Worm (Caenorhabditis elegans) whole organism, mixed stage, embryonic: ENCODE data around the gene C50E3.11.

Source experiments
- M03D4.4 ChIP-seq: sonication (generic microtip); optimal IDR thresholded peaks from 2 replicates; lab custom pipeline; 2017; ENCODE audit warnings: mild to moderate bottlenecking, missing genetic modification characterization, missing compliant biosample characterization
- bed-3 ChIP-seq: fragments of 200-800 bp; sonication (Bioruptor generic); optimal IDR thresholded peaks from 3 replicates; lab custom pipeline; 2018; ENCODE audit warnings: mild to moderate bottlenecking, missing genetic modification characterization, moderate library complexity, missing compliant biosample characterization
- ceh-39 ChIP-seq: fragments of 150-350 bp; optimal IDR thresholded peaks from 2 replicates; lab custom pipeline; 2014; ENCODE audit warnings: missing biosample characterization, missing genetic modification characterization
- ceh-43 ChIP-seq: fragments of 200-800 bp; sonication (Bioruptor generic); optimal IDR thresholded peaks from 2 replicates; lab custom pipeline; 2018; ENCODE audit warnings: mild to moderate bottlenecking, missing genetic modification characterization, moderate library complexity, missing compliant biosample characterization
- ceh-83 ChIP-seq: fragments of 200-800 bp; sonication (Bioruptor generic); optimal IDR thresholded peaks from 2 replicates; lab custom pipeline; 2018; ENCODE audit warnings: mild to moderate bottlenecking, missing genetic modification characterization, missing compliant biosample characterization
- ces-1 ChIP-seq: fragments of 150-350 bp; optimal IDR thresholded peaks from 2 replicates; lab custom pipeline; 2014; ENCODE audit warnings: missing biosample characterization, missing genetic modification reagents, missing genetic modification characterization
- cnd-1 ChIP-seq: fragments of 200-800 bp; sonication (Bioruptor generic); optimal IDR thresholded peaks from 2 replicates; lab custom pipeline; 2018; ENCODE audit warnings: mild to moderate bottlenecking, missing genetic modification characterization, missing compliant biosample characterization
- drap-1 ChIP-seq: fragments of 200-800 bp; sonication (Bioruptor generic); optimal IDR thresholded peaks from 3 replicates; lab custom pipeline; 2018; ENCODE audit warnings: mild to moderate bottlenecking, missing genetic modification characterization, missing compliant biosample characterization
- elt-1 ChIP-seq: sonication (generic microtip); optimal IDR thresholded peaks from 2 replicates; lab custom pipeline; 2017; ENCODE audit warnings: missing genetic modification characterization, mild to moderate bottlenecking, missing compliant biosample characterization, antibody characterized with exemption, moderate library complexity, borderline replicate concordance; ENCODE audit not compliant: insufficient read depth
- elt-3 ChIP-seq: fragments of 150-350 bp; optimal IDR thresholded peaks from 2 replicates; lab custom pipeline; 2014; ENCODE audit warnings: missing biosample characterization, missing genetic modification characterization
- flh-1 ChIP-seq: fragments of 200-800 bp; sonication (Bioruptor generic); optimal IDR thresholded peaks from 2 replicates; lab custom pipeline; 2018; ENCODE audit warnings: mild to moderate bottlenecking, missing genetic modification characterization, moderate library complexity, missing compliant biosample characterization
- ham-2 ChIP-seq: fragments of 200-800 bp; sonication (Bioruptor generic); optimal IDR thresholded peaks from 2 replicates; lab custom pipeline; 2018; ENCODE audit warnings: mild to moderate bottlenecking, missing genetic modification characterization, missing compliant biosample characterization
- lin-13 ChIP-seq: fragments of 150-350 bp; optimal IDR thresholded peaks from 2 replicates; lab custom pipeline; 2014; ENCODE audit warnings: missing biosample characterization, missing genetic modification characterization
- lin-32 ChIP-seq: fragments of 200-800 bp; sonication (Bioruptor generic); optimal IDR thresholded peaks from 2 replicates; lab custom pipeline; 2018; ENCODE audit warnings: mild to moderate bottlenecking, missing genetic modification characterization, missing compliant biosample characterization
- lsy-2 ChIP-seq: fragments of 150-350 bp; optimal IDR thresholded peaks from 2 replicates; lab custom pipeline; 2014; ENCODE audit warnings: missing biosample characterization, missing genetic modification characterization
- mab-5 ChIP-seq: fragments of 150-350 bp; optimal IDR thresholded peaks from 2 replicates; lab custom pipeline; 2014; ENCODE audit warnings: missing biosample characterization, missing genetic modification characterization
- mep-1 ChIP-seq: fragments of 150-350 bp; optimal IDR thresholded peaks from 2 replicates; lab custom pipeline; 2017; ENCODE audit warnings: missing biosample characterization, missing genetic modification reagents, missing genetic modification characterization, inconsistent platforms
- mls-2 ChIP-seq: sonication (generic microtip); optimal IDR thresholded peaks from 2 replicates; lab custom pipeline; 2016; ENCODE audit warnings: mild to moderate bottlenecking, missing genetic modification characterization, moderate library complexity, missing compliant biosample characterization
- nhr-12 ChIP-seq: fragments of 150-350 bp; optimal IDR thresholded peaks from 2 replicates; lab custom pipeline; 2014; ENCODE audit warnings: missing biosample characterization, missing genetic modification characterization
- nhr-2 ChIP-seq: fragments of 150-350 bp; optimal IDR thresholded peaks from 2 replicates; lab custom pipeline; 2014; ENCODE audit warnings: missing biosample characterization, missing genetic modification characterization
- nhr-237 ChIP-seq: fragments of 150-350 bp; optimal IDR thresholded peaks from 2 replicates; lab custom pipeline; 2014; ENCODE audit warnings: missing biosample characterization, missing genetic modification characterization
- nhr-28 ChIP-seq: fragments of 150-350 bp; optimal IDR thresholded peaks from 2 replicates; lab custom pipeline; 2014; ENCODE audit warnings: missing biosample characterization, missing genetic modification characterization
- nhr-76 ChIP-seq: sonication (generic microtip); optimal IDR thresholded peaks from 2 replicates; lab custom pipeline; 2017; ENCODE audit warnings: missing biosample characterization, missing genetic modification characterization
- snpc-4 ChIP-seq: fragments of 150-350 bp; optimal IDR thresholded peaks from 2 replicates; lab custom pipeline; 2014; ENCODE audit warnings: missing biosample characterization, missing genetic modification characterization
- sptf-1 ChIP-seq: sonication (generic microtip); optimal IDR thresholded peaks from 2 replicates; lab custom pipeline; 2017; ENCODE audit warnings: mild to moderate bottlenecking, missing genetic modification characterization, moderate library complexity, missing compliant biosample characterization
- tbx-8 ChIP-seq: fragments of 200-800 bp; sonication (Bioruptor generic); optimal IDR thresholded peaks from 2 replicates; lab custom pipeline; 2018; ENCODE audit warnings: mild to moderate bottlenecking, missing genetic modification characterization, moderate library complexity, missing compliant biosample characterization
- unc-120 ChIP-seq: sonication (generic microtip); optimal IDR thresholded peaks from 2 replicates; lab custom pipeline; 2017; ENCODE audit warnings: missing genetic modification characterization, missing compliant biosample characterization; ENCODE audit not compliant: poor library complexity, severe bottlenecking
- unc-39 ChIP-seq: fragments of 150-350 bp; optimal IDR thresholded peaks from 2 replicates; lab custom pipeline; 2014; ENCODE audit warnings: missing biosample characterization, missing genetic modification characterization
- zip-8 ChIP-seq: fragments of 150-350 bp; optimal IDR thresholded peaks from 2 replicates; lab custom pipeline; 2014; ENCODE audit warnings: missing biosample characterization, missing genetic modification characterization
- ztf-11 ChIP-seq: fragments of 150-350 bp; optimal IDR thresholded peaks from 2 replicates; lab custom pipeline; 2014; ENCODE audit warnings: missing biosample characterization, missing genetic modification characterization

The C50E3.11 gene

DNA sequence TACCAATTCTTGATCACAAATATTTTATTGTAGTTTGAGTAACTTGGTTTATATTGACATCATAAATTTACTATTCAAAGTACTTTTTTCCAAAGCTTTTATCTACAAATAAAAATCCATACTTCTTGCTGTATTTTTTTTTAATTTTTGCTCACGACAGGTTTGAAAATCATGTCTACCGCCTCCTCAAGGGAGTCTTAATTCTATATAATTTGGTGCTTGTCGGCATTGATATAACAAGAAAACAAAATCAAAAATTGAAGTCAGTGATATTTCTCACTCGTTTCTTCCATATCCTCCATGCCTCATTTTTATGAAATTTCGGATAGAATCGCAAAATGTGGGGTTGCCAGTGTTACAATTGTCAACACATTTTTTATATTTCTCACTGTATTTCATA lies 42.2 kb upstream of the C50E3.11 start, which contains the start of gene str-47:
str-47 (plus strand) TSS at position 301 of the 400 bp plus-strand sequence.
- TF ChIP-seq mab-5 (tag; lab: Kevin White, UChicago) (no peak), lsy-2 (tag; lab: Kevin White, UChicago) (no peak), nhr-237 (tag; lab: Kevin White, UChicago) (no peak), ces-1 (GFP tag; lab: Kevin White, UChicago) (no peak), nhr-28 (no peak), unc-39 (no peak), mep-1 (tag; lab: Kevin White, UChicago) (no peak), snpc-4 (tag; lab: Kevin White, UChicago) (no peak), drap-1 (GFP tag; lab: Kevin White, UChicago) (no peak), lin-13 (no peak), cnd-1 (tag; lab: Kevin White, UChicago) (no peak), nhr-12 (tag; lab: Kevin White, UChicago) (no peak), zip-8 (tag; lab: Kevin White, UChicago) (no peak)

DNA sequence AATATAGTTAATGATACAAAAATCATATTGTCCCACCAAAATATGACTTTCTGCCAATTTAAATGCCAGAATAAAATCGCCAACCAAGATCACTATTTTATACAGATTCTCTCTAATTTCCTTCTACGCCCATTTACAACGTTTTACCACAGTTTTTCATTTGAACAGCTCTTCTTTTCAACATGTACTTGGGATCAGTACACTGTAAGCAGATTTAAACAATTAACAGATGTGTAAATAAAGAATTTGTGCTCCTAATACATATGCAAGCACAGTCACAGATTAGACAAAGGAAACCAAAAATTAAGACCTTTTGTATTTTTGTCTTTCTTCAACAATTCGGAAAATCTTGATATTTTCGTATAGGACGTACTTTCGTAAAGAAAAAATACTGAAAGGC lies 40.1 kb upstream of the C50E3.11 start, which contains the start of gene F07C4.11:
F07C4.11 (minus strand) TSS at position 101 of the 400 bp plus-strand sequence.
- TF ChIP-seq ceh-43 (no peak), flh-1 (GFP tag; lab: Kevin White, UChicago) (no peak), ham-2 (no peak), nhr-237 (tag; lab: Kevin White, UChicago) (no peak), elt-1 (no peak), M03D4.4 (no peak), nhr-76 (tag; lab: Kevin White, UChicago) (no peak), lsy-2 (tag; lab: Kevin White, UChicago) (no peak), elt-3 (tag; lab: Kevin White, UChicago) (no peak), ceh-83 (GFP tag; lab: Kevin White, UChicago) (no peak), zip-8 (tag; lab: Kevin White, UChicago) (no peak), nhr-12 (tag; lab: Kevin White, UChicago) (no peak), lin-32 (no peak), unc-120 (tag; lab: Kevin White, UChicago) (no peak), drap-1 (GFP tag; lab: Kevin White, UChicago) (no peak), lin-13 (no peak), snpc-4 (tag; lab: Kevin White, UChicago) (no peak)
- TF ChIP-seq, all 35 proteins: peak for 0

DNA sequence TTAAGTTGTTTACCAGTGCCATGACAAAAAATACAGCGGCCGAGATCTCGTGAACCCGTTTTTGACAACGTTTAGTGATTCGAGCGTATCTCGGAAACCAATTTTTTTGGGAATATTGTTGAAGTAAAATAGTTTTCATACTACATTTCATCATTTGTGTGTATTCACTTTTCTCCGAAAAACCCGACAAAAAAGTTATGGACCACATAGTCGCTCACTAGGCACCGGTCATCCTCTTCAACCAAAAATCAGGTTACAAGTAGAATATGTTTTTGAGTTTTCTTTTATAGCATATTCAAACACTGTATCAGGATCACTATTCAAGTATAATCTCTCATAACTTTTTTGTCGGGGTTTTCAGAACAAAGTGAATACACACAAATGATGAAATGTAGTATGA lies 38.4 kb upstream of the C50E3.11 start:
- TF ChIP-seq nhr-28: no peak
- no peak for TF ChIP-seq mab-5 (tag; lab: Kevin White, UChicago)
- TF ChIP-seq nhr-2: no peak
- no peak for TF ChIP-seq lin-32
- no peak for TF ChIP-seq lsy-2 (tag; lab: Kevin White, UChicago)
- no peak for TF ChIP-seq flh-1 (GFP tag; lab: Kevin White, UChicago)
- TF ChIP-seq snpc-4 (tag; lab: Kevin White, UChicago): no peak
- TF ChIP-seq elt-3 (tag; lab: Kevin White, UChicago): no peak
- TF ChIP-seq tbx-8: no peak
- TF ChIP-seq nhr-237 (tag; lab: Kevin White, UChicago): no peak
- TF ChIP-seq cnd-1 (tag; lab: Kevin White, UChicago): no peak

DNA sequence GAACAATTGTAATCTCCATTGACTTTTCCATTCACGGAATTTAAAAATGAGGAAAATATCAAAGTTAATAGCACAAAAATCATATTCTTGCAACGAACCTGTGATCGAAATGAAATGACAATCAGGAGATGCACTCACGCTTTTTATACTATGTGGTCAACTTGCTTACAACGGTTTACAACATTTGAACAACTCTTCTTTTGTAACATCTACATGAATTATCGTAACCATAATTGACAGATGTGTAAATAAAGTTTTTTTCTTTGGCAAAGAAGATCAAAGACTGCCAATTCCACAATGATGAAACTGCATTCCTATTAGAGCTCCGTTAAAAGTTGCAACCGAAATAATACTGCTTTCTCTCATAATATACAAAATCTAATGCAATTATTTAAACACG lies 36.5 kb upstream of the C50E3.11 start, which contains the start of gene F07C4.10:
F07C4.10 (minus strand) TSS at position 101 of the 400 bp plus-strand sequence.
- TF ChIP-seq lin-32 (no peak), drap-1 (GFP tag; lab: Kevin White, UChicago) (no peak), ces-1 (GFP tag; lab: Kevin White, UChicago) (no peak), M03D4.4 (no peak), ceh-39 (tag; lab: Kevin White, UChicago) (no peak), elt-1 (no peak), lsy-2 (tag; lab: Kevin White, UChicago) (no peak), zip-8 (tag; lab: Kevin White, UChicago) (no peak), lin-13 (no peak), nhr-2 (no peak), sptf-1 (tag; lab: Kevin White, UChicago) (no peak), mls-2 (tag; lab: Kevin White, UChicago) (no peak), nhr-76 (tag; lab: Kevin White, UChicago) (no peak), nhr-28 (no peak)

DNA sequence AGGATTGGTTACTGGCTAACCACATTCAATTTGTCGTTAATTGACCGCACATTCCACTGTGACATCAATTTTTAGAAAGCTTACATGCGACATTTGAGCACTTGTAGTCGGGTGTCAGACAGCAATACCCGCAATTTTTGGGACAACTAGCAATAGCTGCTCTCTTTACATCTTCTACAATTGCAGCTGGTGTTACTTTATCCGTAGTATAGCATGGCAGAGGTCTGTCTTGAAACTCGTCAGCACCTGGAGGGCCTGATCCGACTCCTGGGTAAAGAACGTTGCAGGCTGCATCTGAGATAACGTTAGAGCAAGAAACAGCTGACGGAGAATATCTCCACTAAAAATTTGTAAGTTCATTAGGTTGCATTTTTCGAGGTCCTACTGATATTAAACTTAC lies 36.1 kb upstream of the C50E3.11 start:
- TF ChIP-seq lsy-2 (tag; lab: Kevin White, UChicago) (no peak), bed-3 (GFP tag; lab: Kevin White, UChicago) (no peak), ces-1 (GFP tag; lab: Kevin White, UChicago) (no peak), drap-1 (GFP tag; lab: Kevin White, UChicago) (no peak), nhr-76 (tag; lab: Kevin White, UChicago) (no peak), ztf-11 (tag; lab: Kevin White, UChicago) (no peak), lin-13 (no peak), elt-1 (no peak)
- TF ChIP-seq, all 35 proteins: peak for 0
